In genomic region chr3L:19188369-19189121, dm6 we compare ENCODE assay signal across 4 fruit fly cellular contexts.
TF ChIP-seq lines count a peak whose summit lies in the region.

No protein-coding gene starts in this region.

- TF ChIP-seq CTCF in whole organism, embryonic (GFP tag; optimal IDR thresholded peaks at IDR 0.05; lab: Kevin White, UChicago): no peak

TF ChIP-seq in whole organism, 6 proteins besides CTCF, POLR2A, EP300 and RAD21:
- TF ChIP-seq pan (optimal IDR thresholded peaks at IDR 0.05; lab: Kevin White, UChicago) (peak; percentile 30), CG8478 (optimal IDR thresholded peaks at IDR 0.05; lab: Kevin White, UChicago) (no peak)

TF ChIP-seq in whole organism, embryonic, 481 proteins besides CTCF, POLR2A, EP300 and RAD21 (continues in another document):
- TF ChIP-seq fd64A (GFP tag; optimal IDR thresholded peaks at IDR 0.05; lab: Kevin White, UChicago) (no peak), CG11723 (GFP tag; optimal IDR thresholded peaks at IDR 0.05; lab: Kevin White, UChicago) (no peak), D19B (GFP tag; optimal IDR thresholded peaks at IDR 0.05; lab: Kevin White, UChicago) (peak; percentile 74), CG1529 (GFP tag; optimal IDR thresholded peaks at IDR 0.05; lab: Kevin White, UChicago) (no peak), CG4360 (GFP tag; IDR thresholded peaks at IDR 0.05; lab: Robert Waterston, UW) (peak; percentile 19; the same call in 1 of the 2 replicates), CG8478 (optimal IDR thresholded peaks at IDR 0.05; lab: Kevin White, UChicago) (no peak), Ets65A (GFP tag; lab: Kevin White, UChicago) (no peak), mirr (GFP tag; optimal IDR thresholded peaks at IDR 0.05; lab: Kevin White, UChicago) (no peak), CG9215 (GFP tag; IDR thresholded peaks at IDR 0.05; lab: Robert Waterston, UW) (no peak), CG6683 (GFP tag; optimal IDR thresholded peaks at IDR 0.05; lab: Kevin White, UChicago) (no peak), Fer1 (GFP tag; optimal IDR thresholded peaks at IDR 0.05; lab: Kevin White, UChicago) (no peak), lbe (GFP tag; optimal IDR thresholded peaks at IDR 0.05; lab: Kevin White, UChicago) (no peak), Jarid2 (GFP tag; optimal IDR thresholded peaks at IDR 0.05; lab: Kevin White, UChicago) (no peak), z (GFP tag; IDR thresholded peaks at IDR 0.05; lab: Robert Waterston, UW) (0 out of 3 replicates have a peak, but pooled peaks have one; percentile 15), CG11504 (tag; optimal IDR thresholded peaks at IDR 0.05; lab: Kevin White, UChicago) (peak; percentile 24), chinmo (GFP tag; IDR thresholded peaks at IDR 0.05; lab: Robert Waterston, UW; ENCODE audit: partially characterized antibody) (0 out of 4 replicates have a peak, but pooled peaks have one; percentile 7), CG14667 (GFP tag; IDR thresholded peaks at IDR 0.05; lab: Robert Waterston, UW) (no peak), crol (GFP tag; IDR thresholded peaks at IDR 0.05; lab: Robert Waterston, UW) (peak; percentile 78), ftz-f1 (GFP tag; optimal IDR thresholded peaks at IDR 0.05; lab: Kevin White, UChicago) (no peak), CG10321 (GFP tag; IDR thresholded peaks at IDR 0.05; lab: Robert Waterston, UW) (no peak), vvl (GFP tag; IDR thresholded peaks at IDR 0.05; lab: Robert Waterston, UW) (peak; percentile 14; the same call in 1 of the 2 replicates), CG6854 (GFP tag; optimal IDR thresholded peaks at IDR 0.05; lab: Kevin White, UChicago) (no peak), CG13424 (tag; optimal IDR thresholded peaks at IDR 0.05; lab: Kevin White, UChicago) (no peak), Hsf (GFP tag; optimal IDR thresholded peaks at IDR 0.05; lab: Kevin White, UChicago) (no peak), CG14050 (GFP tag; IDR thresholded peaks at IDR 0.05; lab: Robert Waterston, UW) (no peak), C15 (GFP tag; IDR thresholded peaks at IDR 0.05; lab: Robert Waterston, UW) (no peak), CG2120 (GFP tag; optimal IDR thresholded peaks at IDR 0.05; lab: Kevin White, UChicago) (peak; percentile 8), abd-A (tag; optimal IDR thresholded peaks at IDR 0.05; lab: Kevin White, UChicago) (peak; percentile 64), schlank (tag; optimal IDR thresholded peaks at IDR 0.05; lab: Kevin White, UChicago) (no peak), fu2 (GFP tag; optimal IDR thresholded peaks at IDR 0.05; lab: Kevin White, UChicago) (no peak)

TF ChIP-seq in whole organism, prepupa, 60 proteins besides CTCF, POLR2A, EP300 and RAD21 (continues in another document):
- TF ChIP-seq CG3919 (GFP tag; optimal IDR thresholded peaks at IDR 0.05; lab: Kevin White, UChicago) (no peak), Ets21C (GFP tag; optimal IDR thresholded peaks at IDR 0.05; lab: Kevin White, UChicago) (no peak), Lpt (GFP tag; optimal IDR thresholded peaks at IDR 0.05; lab: Kevin White, UChicago) (no peak), acj6 (GFP tag; optimal IDR thresholded peaks at IDR 0.05; lab: Kevin White, UChicago) (no peak), dsx (GFP tag; optimal IDR thresholded peaks at IDR 0.05; lab: Kevin White, UChicago; ENCODE audit: poor library complexity, severe bottlenecking) (no peak), CG32006 (GFP tag; optimal IDR thresholded peaks at IDR 0.05; lab: Kevin White, UChicago) (peak; percentile 42), Smox (GFP tag; optimal IDR thresholded peaks at IDR 0.05; lab: Kevin White, UChicago) (no peak), Eip78C (GFP tag; lab: Kevin White, UChicago) (peak; percentile 77), CG4318 (GFP tag; optimal IDR thresholded peaks at IDR 0.05; lab: Kevin White, UChicago) (no peak), Ets96B (tag; optimal IDR thresholded peaks at IDR 0.05; lab: Kevin White, UChicago) (no peak), lz (GFP tag; optimal IDR thresholded peaks at IDR 0.05; lab: Kevin White, UChicago) (no peak), cyc (GFP tag; optimal IDR thresholded peaks at IDR 0.05; lab: Kevin White, UChicago) (no peak), Hr4 (GFP tag; optimal IDR thresholded peaks at IDR 0.05; lab: Kevin White, UChicago) (peak; percentile 20), Gug (GFP tag; IDR thresholded peaks at IDR 0.05; lab: Robert Waterston, UW) (no peak), CG6792 (GFP tag; optimal IDR thresholded peaks at IDR 0.05; lab: Kevin White, UChicago) (no peak), spab (GFP tag; optimal IDR thresholded peaks at IDR 0.05; lab: Kevin White, UChicago) (no peak), CG34406 (GFP tag; optimal IDR thresholded peaks at IDR 0.05; lab: Kevin White, UChicago) (no peak), eg (GFP tag; IDR thresholded peaks at IDR 0.05; lab: Robert Waterston, UW) (no peak), vri (GFP tag; optimal IDR thresholded peaks at IDR 0.05; lab: Kevin White, UChicago) (no peak), CG10669 (GFP tag; optimal IDR thresholded peaks at IDR 0.05; lab: Kevin White, UChicago) (peak; percentile 20), CG15336 (GFP tag; IDR thresholded peaks at IDR 0.05; lab: Robert Waterston, UW) (no peak), fkh (GFP tag; optimal IDR thresholded peaks at IDR 0.05; lab: Kevin White, UChicago) (no peak), CG1621 (tag; optimal IDR thresholded peaks at IDR 0.05; lab: Kevin White, UChicago) (no peak), CG31627 (GFP tag; optimal IDR thresholded peaks at IDR 0.05; lab: Kevin White, UChicago) (no peak), net (GFP tag; optimal IDR thresholded peaks at IDR 0.05; lab: Kevin White, UChicago) (no peak), Met (GFP tag; optimal IDR thresholded peaks at IDR 0.05; lab: Kevin White, UChicago) (peak; percentile 20), Eip93F (GFP tag; optimal IDR thresholded peaks at IDR 0.05; lab: Kevin White, UChicago) (no peak), topi (GFP tag; optimal IDR thresholded peaks at IDR 0.05; lab: Kevin White, UChicago) (no peak), CG7368 (GFP tag; optimal IDR thresholded peaks at IDR 0.05; lab: Kevin White, UChicago) (no peak), CG6854 (GFP tag; optimal IDR thresholded peaks at IDR 0.05; lab: Kevin White, UChicago) (no peak), CG6808 (GFP tag; optimal IDR thresholded peaks at IDR 0.05; lab: Kevin White, UChicago) (no peak), CG8319 (GFP tag; optimal IDR thresholded peaks at IDR 0.05; lab: Kevin White, UChicago) (no peak), CG6163 (GFP tag; IDR thresholded peaks at IDR 0.05; lab: Robert Waterston, UW) (no peak), esn (GFP tag; optimal IDR thresholded peaks at IDR 0.05; lab: Kevin White, UChicago) (peak; percentile 24)

TF ChIP-seq in whole organism, pupa, 21 proteins besides CTCF, POLR2A, EP300 and RAD21:
- no peak for TF ChIP-seq CG8301 (tag; optimal IDR thresholded peaks at IDR 0.05; lab: Kevin White, UChicago)
- TF ChIP-seq Pif1A (GFP tag; optimal IDR thresholded peaks at IDR 0.05; lab: Kevin White, UChicago): no peak
- peak; percentile 49 for TF ChIP-seq CG8159 (tag; optimal IDR thresholded peaks at IDR 0.05; lab: Kevin White, UChicago)
- no peak for TF ChIP-seq fd96Ca (GFP tag; IDR thresholded peaks at IDR 0.05; lab: Robert Waterston, UW)
- no peak for TF ChIP-seq D1 (tag; optimal IDR thresholded peaks at IDR 0.05; lab: Kevin White, UChicago)
- peak; percentile 29 for TF ChIP-seq CG17806 (tag; optimal IDR thresholded peaks at IDR 0.05; lab: Kevin White, UChicago)
- no peak for TF ChIP-seq gl (tag; optimal IDR thresholded peaks at IDR 0.05; lab: Kevin White, UChicago)
- 0 out of 3 replicates have a peak, but pooled peaks have one; percentile 17 for TF ChIP-seq CG4496 (GFP tag; IDR thresholded peaks at IDR 0.05; lab: Robert Waterston, UW)
- no peak for TF ChIP-seq Snoo (tag; optimal IDR thresholded peaks at IDR 0.05; lab: Kevin White, UChicago)
- TF ChIP-seq CG12605 (GFP tag; IDR thresholded peaks at IDR 0.05; lab: Robert Waterston, UW): no peak
- no peak for TF ChIP-seq rn (GFP tag; IDR thresholded peaks at IDR 0.05; lab: Robert Waterston, UW)
- TF ChIP-seq CG9948 (tag; optimal IDR thresholded peaks at IDR 0.05; lab: Kevin White, UChicago): no peak
- no peak for TF ChIP-seq EcR (GFP tag; optimal IDR thresholded peaks at IDR 0.05; lab: Kevin White, UChicago)
- no peak for TF ChIP-seq CG32121 (GFP tag; IDR thresholded peaks at IDR 0.05; lab: Robert Waterston, UW)
- peak; percentile 19 for TF ChIP-seq CG15710 (tag; optimal IDR thresholded peaks at IDR 0.05; lab: Kevin White, UChicago)
- TF ChIP-seq CG10348 (GFP tag; IDR thresholded peaks at IDR 0.05; lab: Robert Waterston, UW): no peak
- no peak for TF ChIP-seq CG13204 (GFP tag; optimal IDR thresholded peaks at IDR 0.05; lab: Kevin White, UChicago)
TF ChIP-seq in whole organism, pupa: peak in this region for 4.
